Fruit fly (Drosophila melanogaster) Kc167 (cell line): ENCODE data around the gene NimB2.

ENCODE experiments used
- Myc ChIP-seq: fragments of >200 bp; optimal IDR thresholded peaks from 2 replicates; lab custom pipeline; 2017; ENCODE audit warnings: missing external identifiers
- Sin3A ChIP-seq: fragments of >200 bp; optimal IDR thresholded peaks from 2 replicates; lab custom pipeline; 2018; ENCODE audit warnings: missing external identifiers
- h ChIP-seq: fragments of >200 bp; optimal IDR thresholded peaks from 3 replicates; lab custom pipeline; 2018; ENCODE audit warnings: missing external identifiers
- insv ChIP-seq: fragments of >200 bp; optimal IDR thresholded peaks from 3 replicates; lab custom pipeline; 2018; ENCODE audit warnings: missing external identifiers
- psq ChIP-seq: fragments of >200 bp; optimal IDR thresholded peaks from 2 replicates; lab custom pipeline; 2017; ENCODE audit warnings: missing external identifiers
- ttk ChIP-seq: sonication (Bioruptor generic); optimal IDR thresholded peaks from 2 replicates; lab custom pipeline; 2017; ENCODE audit warnings: missing external identifiers

DNA sequence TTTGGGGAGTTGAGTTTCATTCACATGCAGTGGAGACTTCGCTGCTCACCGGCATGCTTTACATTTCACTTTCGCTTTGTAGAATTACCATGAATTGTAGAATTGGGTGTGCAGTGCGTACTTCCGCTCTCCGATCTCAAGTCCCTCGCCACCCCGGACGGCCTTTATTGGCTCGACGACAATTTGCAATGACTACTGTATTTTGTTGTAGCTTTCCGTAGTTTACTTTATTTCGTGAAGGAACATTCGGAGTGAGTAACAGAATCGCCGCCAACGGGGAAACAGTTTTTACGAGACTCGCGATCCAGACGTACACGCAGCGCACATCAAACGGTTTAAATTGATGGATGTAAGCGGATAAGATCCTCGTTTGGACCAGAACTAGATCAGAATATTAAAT is 9.6 kb downstream of the NimB2 start, which contains the start of gene NimA:
- TF ChIP-seq psq (lab: Kevin White, UChicago) (no peak), Sin3A (no peak), h (lab: Kevin White, UChicago) (no peak), insv (lab: Kevin White, UChicago) (no peak), Myc (no peak), ttk (lab: Kevin White, UChicago) (no peak)
